Worm (Caenorhabditis elegans) whole organism, midembryonic: ENCODE data around the gene Y14H12B.1.

ENCODE experiments used
- flt-1 ChIP-seq: fragments of 200-800 bp; sonication (Bioruptor generic); IDR thresholded peaks from 2 replicates; pipeline ENCODE4 v1.3.6; 2022; ENCODE audit warnings: missing genetic modification characterization, missing compliant biosample characterization
- klf-2 ChIP-seq: fragments of 200-800 bp; sonication (Bioruptor generic); conservative IDR thresholded peaks from 2 replicates; pipeline ENCODE4 v1.3.6; 2022; ENCODE audit warnings: missing genetic modification reagents, missing genetic modification characterization, missing compliant biosample characterization
- ref-1 ChIP-seq: fragments of 200-800 bp; sonication (Bioruptor generic); conservative IDR thresholded peaks from 2 replicates; pipeline ENCODE4 v1.3.6; 2022; ENCODE audit warnings: missing genetic modification reagents, missing genetic modification characterization, missing compliant biosample characterization

DNA sequence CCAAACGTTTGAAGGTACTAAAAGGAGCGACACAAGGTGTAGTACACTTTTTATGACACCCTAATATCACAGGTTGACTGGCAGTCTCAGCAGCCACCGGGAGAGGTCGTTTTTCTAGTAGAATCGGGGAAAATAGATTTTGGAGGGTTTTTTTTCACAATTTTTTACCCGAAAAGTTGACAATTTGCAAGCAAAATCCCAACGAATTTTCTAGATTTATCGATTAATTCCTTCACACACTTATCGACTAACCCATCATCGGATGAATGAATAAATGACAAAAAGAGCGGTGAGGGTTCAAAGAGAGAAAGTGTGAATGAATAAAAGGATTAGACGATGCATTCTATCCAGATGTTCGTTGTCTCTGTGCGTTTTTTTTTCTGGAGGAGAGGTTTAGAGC lies 21.7 kb downstream of the Y14H12B.1 start:
- TF ChIP-seq ref-1 (no peak), klf-2 (no peak), flt-1 (GFP tag; lab: Robert Waterston, UW) (no peak)
